Fruit fly (Drosophila melanogaster): Measurements from ENCODE around the gene CG8260.

Gene CG8260

DNA sequence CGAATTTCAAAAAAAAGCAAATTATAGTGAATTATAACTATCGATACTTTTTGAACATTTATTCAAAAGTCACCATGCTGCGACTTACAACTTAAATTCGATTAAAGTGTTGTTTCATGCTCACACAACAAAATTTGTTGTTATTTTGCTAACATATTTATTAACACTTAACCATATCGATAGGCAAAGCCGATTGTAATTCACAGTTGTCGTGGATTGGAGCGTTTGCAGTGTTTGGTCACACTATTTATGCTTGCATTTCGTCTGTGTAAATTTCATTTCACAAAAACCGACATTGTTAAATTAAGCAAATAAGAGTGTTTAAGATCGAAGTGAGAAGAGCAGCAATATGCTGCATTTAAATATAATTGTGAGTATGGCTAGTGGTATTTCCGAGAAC, 43.7 kb upstream of the CG8260 start, which contains the start of gene HUWE1 (continued):
- TF ChIP-seq exex (tag; optimal IDR thresholded peaks at IDR 0.05), result no peak
- TF ChIP-seq bbx (GFP tag; IDR thresholded peaks at IDR 0.05; ENCODE audit: partially characterized antibody), result peak; percentile 83
- TF ChIP-seq hbn (GFP tag; IDR thresholded peaks at IDR 0.05; ENCODE audit: partially characterized antibody), result peak; percentile 69; the same call in 1 of the 2 replicates
- peak; percentile 57 for TF ChIP-seq Aef1 (GFP tag; IDR thresholded peaks at IDR 0.05)
- TF ChIP-seq pan (optimal IDR thresholded peaks at IDR 0.05), result no peak
- no peak for TF ChIP-seq pan (GFP tag; optimal IDR thresholded peaks at IDR 0.05 in 1 of 2, IDR thresholded peaks at IDR 0.05 in 1 of 2)
- no peak for TF ChIP-seq CG12104 (GFP tag; optimal IDR thresholded peaks at IDR 0.05)
- no peak for TF ChIP-seq CG15479 (GFP tag; optimal IDR thresholded peaks at IDR 0.05)
- no peak for TF ChIP-seq onecut (GFP tag; IDR thresholded peaks at IDR 0.05)
- TF ChIP-seq CG7839 (tag; optimal IDR thresholded peaks at IDR 0.05), result no peak
- no peak for TF ChIP-seq unpg (GFP tag; optimal IDR thresholded peaks at IDR 0.05)
- peak; percentile 66; the same call in 2 of the 3 replicates for TF ChIP-seq mld (GFP tag; IDR thresholded peaks at IDR 0.05; ENCODE audit: partially characterized antibody)
- no peak for TF ChIP-seq fu2 (GFP tag; optimal IDR thresholded peaks at IDR 0.05)
- no peak for TF ChIP-seq CG6654 (GFP tag; optimal IDR thresholded peaks at IDR 0.05)
- TF ChIP-seq CG31441 (GFP tag; IDR thresholded peaks at IDR 0.05), result no peak
- no peak for TF ChIP-seq Hr51 (GFP tag; optimal IDR thresholded peaks at IDR 0.05)
- TF ChIP-seq fd3F (GFP tag; optimal IDR thresholded peaks at IDR 0.05), result no peak
- no peak for TF ChIP-seq NC2β (GFP tag; optimal IDR thresholded peaks at IDR 0.05)
- TF ChIP-seq ERR (GFP tag; optimal IDR thresholded peaks at IDR 0.05), result no peak
- no peak for TF ChIP-seq CG11247 (GFP tag; IDR thresholded peaks at IDR 0.05)
- TF ChIP-seq phol (tag; optimal IDR thresholded peaks at IDR 0.05), result peak; percentile 58
- TF ChIP-seq dpn (GFP tag; optimal IDR thresholded peaks at IDR 0.05), result peak in 1 of 2 experiments; percentile 4
- peak; percentile 61 for TF ChIP-seq Myb (GFP tag; optimal IDR thresholded peaks at IDR 0.05)
- no peak for TF ChIP-seq CG31365 (tag; optimal IDR thresholded peaks at IDR 0.05)
- no peak for TF ChIP-seq CG15269 (tag; optimal IDR thresholded peaks at IDR 0.05)
- TF ChIP-seq stc (GFP tag; IDR thresholded peaks at IDR 0.05), result no peak
- peak; percentile 85 for TF ChIP-seq Sry-δ (GFP tag; optimal IDR thresholded peaks at IDR 0.05)
- peak; percentile 79 for TF ChIP-seq CG7963 (GFP tag; IDR thresholded peaks at IDR 0.05; ENCODE audit: partially characterized antibody)
- peak; percentile 75 for TF ChIP-seq CG2712 (tag; optimal IDR thresholded peaks at IDR 0.05)
- TF ChIP-seq MBD-R2 (GFP tag; IDR thresholded peaks at IDR 0.05), result peak; percentile 56
- TF ChIP-seq repo (GFP tag; optimal IDR thresholded peaks at IDR 0.05), result no peak
- peak; percentile 49; the same call in 1 of the 3 replicates for TF ChIP-seq CG11560 (tag; IDR thresholded peaks at IDR 0.05)
- peak; percentile 33 for TF ChIP-seq CG3163 (GFP tag; optimal IDR thresholded peaks at IDR 0.05)
- TF ChIP-seq Ets97D (GFP tag; optimal IDR thresholded peaks at IDR 0.05), result peak; percentile 63
- peak; percentile 43 for TF ChIP-seq HmgD (GFP tag; optimal IDR thresholded peaks at IDR 0.05)
- TF ChIP-seq CG6175 (GFP tag; IDR thresholded peaks at IDR 0.05), result no peak
- peak; percentile 85 for TF ChIP-seq CG2116 (GFP tag; optimal IDR thresholded peaks at IDR 0.05)
- TF ChIP-seq seq (GFP tag; IDR thresholded peaks at IDR 0.05), result no peak
- TF ChIP-seq H2.0 (GFP tag; IDR thresholded peaks at IDR 0.05), result no peak
- TF ChIP-seq CG12942 (GFP tag; optimal IDR thresholded peaks at IDR 0.05), result no peak
- TF ChIP-seq tin (GFP tag; optimal IDR thresholded peaks at IDR 0.05), result no peak
- TF ChIP-seq Chrac-16 (GFP tag; optimal IDR thresholded peaks at IDR 0.05), result no peak
- TF ChIP-seq Dp (GFP tag; optimal IDR thresholded peaks at IDR 0.05), result peak; percentile 68
- TF ChIP-seq knrl (GFP tag; IDR thresholded peaks at IDR 0.05; ENCODE audit: partially characterized antibody), result peak; percentile 82
- TF ChIP-seq CG15011 (GFP tag; optimal IDR thresholded peaks at IDR 0.05), result no peak
- no peak for TF ChIP-seq Ssrp (tag; optimal IDR thresholded peaks at IDR 0.05)
- TF ChIP-seq CG10147 (GFP tag; optimal IDR thresholded peaks at IDR 0.05), result no peak
- no peak for TF ChIP-seq CG8281 (tag; optimal IDR thresholded peaks at IDR 0.05)
- TF ChIP-seq CG17186 (GFP tag; optimal IDR thresholded peaks at IDR 0.05), result peak; percentile 56
- no peak for TF ChIP-seq Dek (tag; optimal IDR thresholded peaks at IDR 0.05)
- TF ChIP-seq pho (GFP tag; optimal IDR thresholded peaks at IDR 0.05), result peak; percentile 19
